Fruit fly (Drosophila melanogaster): ENCODE measurements around the gene Gal.

Gene Gal

dm6 chr2L:5981433-5982333, 24.9 kb downstream of the Gal start, which contains the start of gene eIF4A (continued):
- TF ChIP-seq Hey (tag; optimal IDR thresholded peaks at IDR 0.05) (no peak), Tbp (GFP tag; optimal IDR thresholded peaks at IDR 0.05) (no peak), Ada2b (GFP tag; IDR thresholded peaks at IDR 0.05) (no peak), jing (GFP tag; optimal IDR thresholded peaks at IDR 0.05) (no peak), Sox100B (GFP tag; optimal IDR thresholded peaks at IDR 0.05) (no peak), usp (GFP tag; optimal IDR thresholded peaks at IDR 0.05) (no peak), CG1603 (tag; optimal IDR thresholded peaks at IDR 0.05) (peak; percentile 66), CG6272 (GFP tag; IDR thresholded peaks at IDR 0.05) (0 out of 2 replicates have a peak, but pooled peaks have one; percentile 43), CG8281 (tag; optimal IDR thresholded peaks at IDR 0.05) (no peak), nau (GFP tag; optimal IDR thresholded peaks at IDR 0.05) (no peak), tna (GFP tag; IDR thresholded peaks at IDR 0.05; ENCODE audit: partially characterized antibody) (no peak), Med (GFP tag) (peak; percentile 91), hth (optimal IDR thresholded peaks at IDR 0.05) (no peak), peb (GFP tag; IDR thresholded peaks at IDR 0.05) (no peak), Dad (GFP tag; optimal IDR thresholded peaks at IDR 0.05) (no peak), Max (GFP tag; optimal IDR thresholded peaks at IDR 0.05) (peak; percentile 50), Bteb2 (GFP tag; optimal IDR thresholded peaks at IDR 0.05) (no peak), Oli (tag; optimal IDR thresholded peaks at IDR 0.05) (peak; percentile 14), Hmr (GFP tag; optimal IDR thresholded peaks at IDR 0.05) (no peak), CG12769 (tag; optimal IDR thresholded peaks at IDR 0.05) (no peak), lab (GFP tag; optimal IDR thresholded peaks at IDR 0.05) (peak; percentile 18), CG9727 (GFP tag; optimal IDR thresholded peaks at IDR 0.05) (no peak), grau (tag; optimal IDR thresholded peaks at IDR 0.05) (no peak), CG31388 (GFP tag; optimal IDR thresholded peaks at IDR 0.05) (no peak), slbo (GFP tag; IDR thresholded peaks at IDR 0.05) (no peak), CG9437 (GFP tag; optimal IDR thresholded peaks at IDR 0.05) (peak; percentile 89), CG15011 (GFP tag; optimal IDR thresholded peaks at IDR 0.05) (peak; percentile 23), CG15269 (tag; optimal IDR thresholded peaks at IDR 0.05) (no peak), CG3847 (GFP tag; IDR thresholded peaks at IDR 0.05) (no peak), ERR (GFP tag; optimal IDR thresholded peaks at IDR 0.05) (no peak), pita (GFP tag; optimal IDR thresholded peaks at IDR 0.05) (peak; percentile 66), exex (tag; optimal IDR thresholded peaks at IDR 0.05) (no peak), Meics (GFP tag; optimal IDR thresholded peaks at IDR 0.05) (peak; percentile 15), CG5180 (GFP tag; optimal IDR thresholded peaks at IDR 0.05) (no peak), CG1602 (GFP tag; optimal IDR thresholded peaks at IDR 0.05) (no peak), seq (GFP tag; IDR thresholded peaks at IDR 0.05) (no peak), ash1 (GFP tag; optimal IDR thresholded peaks at IDR 0.05) (no peak), inv (GFP tag; IDR thresholded peaks at IDR 0.05; ENCODE audit: partially characterized antibody) (no peak), CG34224 (GFP tag; IDR thresholded peaks at IDR 0.05; ENCODE audit: partially characterized antibody) (no peak), ttk (GFP tag; IDR thresholded peaks at IDR 0.05) (no peak), CG32767 (GFP tag; IDR thresholded peaks at IDR 0.05) (no peak), CG18599 (GFP tag; optimal IDR thresholded peaks at IDR 0.05) (peak; percentile 11), Dek (tag; optimal IDR thresholded peaks at IDR 0.05) (no peak), gce (GFP tag; IDR thresholded peaks at IDR 0.05) (no peak), tx (GFP tag; optimal IDR thresholded peaks at IDR 0.05) (no peak), sqz (GFP tag; optimal IDR thresholded peaks at IDR 0.05) (peak; percentile 75), jumu (GFP tag; optimal IDR thresholded peaks at IDR 0.05) (no peak), Nf-YA (GFP tag; IDR thresholded peaks at IDR 0.05) (no peak), gsb (GFP tag; IDR thresholded peaks at IDR 0.05) (no peak), crol (GFP tag; IDR thresholded peaks at IDR 0.05) (no peak)

Measured in whole organism, embryonic.